Fruit fly (Drosophila melanogaster) whole organism: Measurements from ENCODE around the gene Eig71Eb.

ENCODE experiments used
- CG8478 ChIP-seq: fragments of >200 bp; optimal IDR thresholded peaks from 2 replicates; lab custom pipeline; 2018; ENCODE audit warnings: inconsistent platforms
- Dll ChIP-seq: fragments of >200 bp; optimal IDR thresholded peaks from 2 replicates; lab custom pipeline; 2017
- EcR ChIP-seq, 2 experiments: fragments of >200 bp; optimal IDR thresholded peaks; 2 replicates each; lab custom pipeline; 2017; ENCODE audit warnings: missing biosample characterization in 2 of 2, missing genetic modification characterization in 2 of 2, missing genetic modification reagents in 2 of 2
- pan ChIP-seq: fragments of >200 bp; optimal IDR thresholded peaks from 2 replicates; lab custom pipeline; 2017
- psq ChIP-seq: fragments of >200 bp; optimal IDR thresholded peaks from 2 replicates; lab custom pipeline; 2017
- usp ChIP-seq: fragments of >200 bp; optimal IDR thresholded peaks from 2 replicates; lab custom pipeline; 2017; ENCODE audit warnings: missing biosample characterization, missing genetic modification characterization, mixed read lengths

Gene Eig71Eb

DNA sequence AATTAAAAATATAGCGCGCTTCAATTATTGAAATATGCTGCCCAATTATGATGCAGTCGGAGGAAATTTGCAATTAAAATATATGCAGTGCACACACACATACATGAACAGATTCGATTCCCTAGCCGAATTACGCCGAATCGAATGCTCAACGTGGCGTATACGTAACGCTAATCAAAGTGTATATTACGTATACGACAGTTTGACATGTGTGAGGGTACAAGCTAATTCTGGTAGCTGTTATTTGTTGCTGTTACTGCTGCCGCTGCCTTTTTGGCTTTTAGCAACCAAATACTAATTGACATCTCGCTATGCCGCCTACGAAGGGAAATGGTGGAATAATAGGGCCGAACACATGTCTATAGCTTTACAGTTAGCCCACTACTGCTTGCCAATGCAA, 22.4 kb upstream of the Eig71Eb start:
- TF ChIP-seq Dll: no peak
- no peak for TF ChIP-seq CG8478
- TF ChIP-seq pan (lab: Kevin White, UChicago): no peak
- no peak for TF ChIP-seq psq (lab: Kevin White, UChicago)
- no peak for TF ChIP-seq EcR (GFP tag; optimal IDR thresholded peaks at IDR 0.05; lab: Kevin White, UChicago)
- no peak for TF ChIP-seq usp (GFP tag; lab: Kevin White, UChicago)

DNA sequence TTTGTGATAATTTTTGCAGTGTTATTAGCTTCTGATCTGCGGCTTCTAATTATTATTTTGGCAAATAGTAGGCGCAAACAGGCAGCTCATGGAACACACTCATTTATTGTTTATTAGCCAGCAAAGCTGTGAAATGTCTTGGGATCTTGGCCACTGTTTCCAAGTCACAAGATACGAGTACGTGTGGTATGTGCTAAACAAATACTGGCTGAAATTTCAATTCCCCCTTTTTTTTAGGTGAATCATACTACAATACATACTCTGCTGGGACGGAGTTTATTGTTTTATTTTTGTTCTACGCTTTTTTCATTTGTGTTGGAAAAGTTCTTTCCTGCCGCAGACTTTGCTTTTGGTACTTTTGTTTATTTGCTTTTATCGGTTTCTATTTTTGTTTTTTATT, 18.7 kb upstream of the Eig71Eb start:
- no peak for TF ChIP-seq psq (lab: Kevin White, UChicago)
- TF ChIP-seq pan (lab: Kevin White, UChicago): no peak
- no peak for TF ChIP-seq Dll
- no peak for TF ChIP-seq usp (GFP tag; lab: Kevin White, UChicago)
- no peak for TF ChIP-seq EcR (GFP tag; optimal IDR thresholded peaks at IDR 0.05; lab: Kevin White, UChicago)
- TF ChIP-seq CG8478: no peak

DNA sequence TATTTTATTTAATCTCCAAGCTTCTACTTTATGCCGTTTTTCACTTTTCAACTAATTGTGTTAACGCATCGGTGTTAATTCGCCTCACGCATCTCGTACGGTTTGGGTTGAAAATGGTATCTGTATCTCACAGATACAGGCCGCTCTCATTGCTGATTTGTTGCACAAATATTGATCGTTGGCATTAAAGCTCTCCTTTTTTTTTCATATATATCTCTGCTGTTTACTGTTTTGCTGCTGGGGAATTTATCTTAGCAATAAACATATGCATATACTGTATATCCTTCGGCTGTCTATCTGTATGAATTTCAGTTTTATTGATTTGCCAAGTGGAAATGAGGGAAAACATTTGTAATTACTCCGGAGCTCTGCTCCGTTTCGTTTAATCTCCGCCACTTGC, 17.1 kb upstream of the Eig71Eb start:
- TF ChIP-seq EcR (GFP tag; optimal IDR thresholded peaks at IDR 0.05; lab: Kevin White, UChicago) (no peak), psq (lab: Kevin White, UChicago) (no peak), Dll (no peak), CG8478 (no peak), usp (GFP tag; lab: Kevin White, UChicago) (no peak), pan (lab: Kevin White, UChicago) (no peak)

DNA sequence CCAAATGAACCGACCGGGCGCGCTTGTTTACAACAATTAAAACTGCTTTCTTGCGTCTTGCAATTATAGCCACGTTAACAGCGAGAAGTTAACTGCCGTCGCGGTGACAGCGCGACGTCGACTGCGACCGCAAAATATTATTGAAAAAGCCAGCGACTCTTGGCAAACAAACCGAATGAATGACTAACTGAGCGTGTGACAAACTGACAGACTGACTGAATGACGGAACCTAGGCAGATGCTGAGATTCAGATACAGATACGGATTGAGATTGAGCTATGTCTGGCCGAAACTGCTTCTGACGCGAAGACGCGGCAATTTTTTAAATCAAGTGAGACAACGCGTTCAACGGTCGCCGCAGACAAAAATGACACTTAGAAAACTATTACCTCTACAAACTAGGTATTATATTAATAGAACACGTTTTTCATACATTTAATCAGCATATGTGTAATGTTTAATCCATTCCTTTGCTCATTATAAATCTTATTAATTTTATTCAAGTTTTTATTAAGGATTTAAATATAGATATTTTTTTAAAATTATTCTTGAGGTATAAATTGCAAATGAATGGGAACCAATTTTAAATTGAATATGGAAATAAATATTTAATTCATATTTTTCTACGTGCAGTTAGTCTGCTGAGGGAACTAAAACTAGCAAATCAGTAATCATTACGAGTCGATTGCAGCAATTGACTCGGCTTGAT, 15.2 kb upstream of the Eig71Eb start:
- no peak for TF ChIP-seq EcR (GFP tag; optimal IDR thresholded peaks at IDR 0.05; lab: Kevin White, UChicago)
- TF ChIP-seq psq (lab: Kevin White, UChicago): no peak
- TF ChIP-seq CG8478: no peak
- no peak for TF ChIP-seq pan (lab: Kevin White, UChicago)
- no peak for TF ChIP-seq Dll
- no peak for TF ChIP-seq usp (GFP tag; lab: Kevin White, UChicago)

DNA sequence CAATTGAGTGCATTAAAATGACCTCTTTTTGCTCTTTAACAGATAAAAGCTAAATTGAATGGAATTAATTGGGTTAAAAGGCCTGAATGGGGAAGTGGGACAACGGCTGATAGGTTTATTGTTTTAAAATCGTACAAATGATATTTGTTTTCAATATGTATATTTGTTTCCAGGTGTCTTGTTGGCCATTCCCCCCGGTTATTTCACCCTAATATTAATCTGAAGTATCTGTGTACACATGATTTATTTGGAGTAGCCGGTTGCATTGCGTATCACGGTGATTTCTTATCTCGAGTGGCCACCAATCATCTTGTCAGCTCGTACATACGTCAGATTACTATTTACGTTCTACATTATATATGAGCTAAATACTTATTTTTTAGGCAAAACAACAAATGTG, 13.4 kb upstream of the Eig71Eb start:
- TF ChIP-seq Dll (no peak), CG8478 (no peak), EcR (GFP tag; optimal IDR thresholded peaks at IDR 0.05; lab: Kevin White, UChicago) (no peak), pan (lab: Kevin White, UChicago) (no peak), psq (lab: Kevin White, UChicago) (no peak), usp (GFP tag; lab: Kevin White, UChicago) (no peak)

DNA sequence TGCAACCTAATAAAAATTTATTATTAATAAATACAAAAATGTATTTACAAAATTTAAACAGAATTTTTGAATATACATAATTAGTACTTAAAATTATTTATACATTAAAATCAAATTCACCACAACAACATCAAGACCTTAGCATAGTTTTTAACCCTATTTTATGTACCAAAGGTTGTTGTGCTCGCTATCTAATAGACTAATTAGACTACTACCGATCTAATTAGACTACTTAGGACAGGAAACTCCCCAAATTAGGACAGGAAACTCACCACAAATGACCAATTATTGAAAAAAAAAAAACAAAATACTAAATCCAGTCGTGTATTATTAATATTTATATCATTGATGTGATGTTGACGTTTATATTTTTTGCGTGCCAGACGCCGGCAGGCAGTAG, 12.8 kb upstream of the Eig71Eb start:
- no peak for TF ChIP-seq psq (lab: Kevin White, UChicago)
- no peak for TF ChIP-seq usp (GFP tag; lab: Kevin White, UChicago)
- no peak for TF ChIP-seq CG8478
- no peak for TF ChIP-seq pan (lab: Kevin White, UChicago)
- TF ChIP-seq EcR (GFP tag; optimal IDR thresholded peaks at IDR 0.05; lab: Kevin White, UChicago): no peak
- no peak for TF ChIP-seq Dll

DNA sequence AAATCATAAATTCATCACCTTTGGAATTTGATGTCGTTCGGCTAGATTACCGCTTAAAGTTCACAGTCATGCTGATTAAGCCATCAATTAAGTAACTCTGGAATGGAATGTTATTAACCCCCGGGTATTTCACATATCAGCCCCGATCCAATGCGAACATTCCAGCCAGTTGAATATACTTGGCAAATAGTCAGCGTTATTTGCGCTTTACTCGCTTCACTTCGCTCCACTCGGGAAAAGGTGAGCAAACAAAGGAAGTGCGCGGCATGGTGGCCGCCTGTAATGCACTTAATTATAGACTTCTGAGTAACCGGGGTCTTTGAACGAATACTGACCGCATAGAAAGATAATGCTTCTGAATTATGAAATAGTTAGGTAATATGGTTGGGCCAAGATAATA, 12.1 kb upstream of the Eig71Eb start:
- TF ChIP-seq usp (GFP tag; lab: Kevin White, UChicago) (no peak), Dll (no peak), psq (lab: Kevin White, UChicago) (no peak), CG8478 (no peak), pan (lab: Kevin White, UChicago) (no peak), EcR (GFP tag; optimal IDR thresholded peaks at IDR 0.05; lab: Kevin White, UChicago) (no peak)

DNA sequence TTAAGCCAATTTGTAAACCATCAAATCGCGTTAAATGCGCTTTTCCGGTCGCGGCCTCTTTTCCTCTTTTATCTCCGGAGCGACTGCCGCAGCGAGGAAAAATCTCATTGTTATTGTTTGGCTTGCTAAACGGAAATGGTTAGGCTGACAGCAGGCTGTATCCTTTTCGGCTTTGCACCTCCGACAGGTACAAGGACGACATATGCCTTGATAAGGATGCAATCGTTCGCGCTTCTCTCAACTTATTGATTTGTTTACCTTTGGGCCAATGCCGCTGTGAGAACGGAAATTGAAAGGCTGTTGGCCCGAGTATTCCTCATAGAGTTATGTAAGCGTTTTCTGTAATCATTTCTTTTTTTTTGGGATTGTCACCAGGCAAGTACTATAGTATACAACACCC, 11.2 kb upstream of the Eig71Eb start:
- TF ChIP-seq CG8478: no peak
- TF ChIP-seq psq (lab: Kevin White, UChicago): no peak
- no peak for TF ChIP-seq Dll
- no peak for TF ChIP-seq pan (lab: Kevin White, UChicago)
- TF ChIP-seq EcR (GFP tag; optimal IDR thresholded peaks at IDR 0.05; lab: Kevin White, UChicago): no peak
- no peak for TF ChIP-seq usp (GFP tag; lab: Kevin White, UChicago)

DNA sequence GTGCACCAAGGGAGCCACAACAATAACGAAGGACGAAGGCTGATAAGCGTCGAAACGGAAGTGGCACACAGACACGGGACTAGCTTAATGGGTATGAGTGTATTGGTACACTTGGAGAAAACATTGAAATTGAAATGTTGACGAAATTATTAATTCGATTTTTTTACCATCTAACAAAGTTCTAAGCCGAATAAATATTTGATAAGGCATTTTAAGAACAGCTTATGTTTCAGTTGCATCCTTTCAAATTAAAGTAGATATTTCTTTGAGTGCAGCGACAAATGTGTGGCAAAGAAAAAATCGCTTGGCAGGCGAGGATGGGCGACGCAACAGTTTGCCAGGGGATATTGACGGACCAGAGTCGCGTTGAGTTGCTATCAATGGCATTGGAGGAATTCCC, 9.8 kb upstream of the Eig71Eb start:
- TF ChIP-seq Dll: no peak
- TF ChIP-seq CG8478: no peak
- TF ChIP-seq usp (GFP tag; lab: Kevin White, UChicago): no peak
- TF ChIP-seq psq (lab: Kevin White, UChicago): no peak
- TF ChIP-seq EcR (GFP tag; optimal IDR thresholded peaks at IDR 0.05; lab: Kevin White, UChicago): no peak
- TF ChIP-seq pan (lab: Kevin White, UChicago): no peak

DNA sequence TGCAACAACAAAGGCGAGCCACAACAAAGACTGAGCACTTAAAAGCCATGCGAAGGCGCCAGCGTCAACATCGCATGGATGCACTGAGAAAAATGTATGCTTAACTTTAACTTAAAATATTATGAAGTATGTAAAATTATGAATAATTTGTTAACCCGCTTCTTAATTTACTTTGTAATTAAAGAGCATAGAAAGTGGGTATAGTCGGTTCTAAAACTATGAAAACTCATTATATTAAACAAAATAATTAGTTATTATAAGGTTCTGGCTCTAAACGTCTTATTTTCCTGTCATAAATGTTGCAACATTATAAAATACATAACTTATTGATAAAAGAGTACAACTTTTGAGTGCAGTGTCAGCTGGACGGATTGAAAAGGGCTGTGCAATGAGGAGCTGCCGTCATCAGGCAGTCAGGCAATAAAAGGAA, 8.1 kb upstream of the Eig71Eb start:
- TF ChIP-seq pan (lab: Kevin White, UChicago) (no peak), usp (GFP tag; lab: Kevin White, UChicago) (no peak), EcR (GFP tag; optimal IDR thresholded peaks at IDR 0.05; lab: Kevin White, UChicago) (no peak), CG8478 (no peak), psq (lab: Kevin White, UChicago) (no peak)

DNA sequence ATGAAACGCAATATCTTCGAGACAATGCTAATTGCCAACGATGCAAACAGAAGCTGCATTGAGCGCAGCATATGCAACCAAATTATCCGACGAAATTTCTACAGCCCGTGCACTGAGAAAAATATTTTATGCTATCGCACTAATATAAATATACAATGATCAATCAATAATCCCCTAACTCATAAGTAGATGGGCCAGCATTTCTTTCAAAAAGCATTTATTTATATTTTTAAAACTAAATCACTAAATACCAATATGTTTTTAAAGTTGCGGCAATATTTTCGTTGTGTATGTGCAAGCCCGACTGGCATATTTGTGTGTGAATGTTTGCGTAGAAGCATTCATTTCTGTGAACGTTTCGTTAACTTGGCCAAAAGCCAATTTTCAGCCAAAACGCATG, 3.6 kb upstream of the Eig71Eb start:
- TF ChIP-seq CG8478 (no peak), pan (lab: Kevin White, UChicago) (no peak), Dll (no peak), EcR (GFP tag; optimal IDR thresholded peaks at IDR 0.05; lab: Kevin White, UChicago) (no peak), psq (lab: Kevin White, UChicago) (no peak), usp (GFP tag; lab: Kevin White, UChicago) (no peak)

DNA sequence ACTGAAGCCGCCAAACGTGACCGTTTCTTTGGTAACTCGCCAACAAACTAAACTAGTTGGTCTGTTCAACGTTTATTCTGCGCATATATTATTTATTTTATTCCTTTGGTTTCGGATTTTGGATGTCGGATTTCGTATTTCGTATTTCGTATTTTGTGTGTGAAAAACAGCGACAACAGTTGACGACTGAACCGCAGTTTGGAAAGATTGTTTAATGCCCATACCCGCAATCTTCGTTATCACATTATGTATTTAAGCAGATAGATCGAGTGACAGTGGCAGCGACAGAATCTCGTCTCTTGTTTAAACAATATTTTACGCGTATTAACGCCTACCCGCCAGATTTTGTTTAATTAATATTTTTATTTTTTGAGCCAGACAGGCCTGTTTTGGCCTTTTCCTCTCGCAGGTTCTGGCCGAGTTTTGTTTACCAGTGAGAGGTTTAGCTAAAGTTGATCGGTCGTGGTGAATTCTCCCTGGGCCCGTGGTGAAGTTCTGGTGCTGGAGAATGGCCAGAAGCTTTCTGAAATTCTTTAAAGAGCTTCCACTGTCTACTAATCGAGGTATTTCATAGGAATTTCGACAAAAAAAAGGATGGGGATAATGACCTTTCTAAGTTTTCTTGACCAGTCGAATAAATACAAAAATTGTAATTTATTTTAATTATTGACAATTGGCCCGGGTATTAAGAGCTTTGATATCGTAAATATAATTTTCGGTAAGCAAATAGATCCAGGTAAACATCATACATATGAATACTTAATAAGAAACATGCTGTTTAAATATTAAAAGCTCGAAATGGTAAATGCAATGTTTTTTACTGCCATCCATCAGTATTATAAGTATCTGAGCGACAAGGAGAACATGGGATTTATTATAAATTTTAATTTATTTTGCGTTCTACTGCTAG, 1.8 kb upstream of the Eig71Eb start, which contains the start of the genes comm3 and CG43083:
TSS of gene comm3 (minus strand) at position 51 of the 910 bp plus-strand sequence.
TSS of gene CG43083 (plus strand) at position 860 of the 910 bp plus-strand sequence.
- TF ChIP-seq CG8478 (no peak), Dll (no peak), psq (lab: Kevin White, UChicago) (no peak), EcR (GFP tag; optimal IDR thresholded peaks at IDR 0.05; lab: Kevin White, UChicago) (no peak)
